Fruit fly (Drosophila melanogaster) whole organism, embryonic: ENCODE data around the gene lgs.

Source experiments
- CG11696 ChIP-seq: fragments of 200-800 bp; sonication (Bioruptor generic); IDR thresholded peaks from 2 replicates; pipeline ENCODE4 v1.3.6; 2022; ENCODE audit warnings: missing biosample characterization, missing genetic modification characterization
- CG3726 ChIP-seq: fragments of 200-800 bp; sonication (Bioruptor generic); IDR thresholded peaks from 3 replicates; pipeline ENCODE4, ENCODE4 v1.3.6; 2022; ENCODE audit warnings: missing biosample characterization, missing genetic modification characterization
- Mes4 ChIP-seq: fragments of 200-800 bp; sonication (Bioruptor generic); optimal IDR thresholded peaks from 2 replicates; lab custom pipeline; 2016; ENCODE audit warnings: missing biosample characterization, missing genetic modification characterization
- crp ChIP-seq, 2 experiments: fragments of 200-800 bp; sonication (Bioruptor generic); optimal IDR thresholded peaks; 2 replicates in 1 of 2; 3 replicates in 1 of 2; lab custom pipeline; 2017; ENCODE audit warnings: missing biosample characterization in 2 of 2, missing genetic modification characterization in 2 of 2, mild to moderate bottlenecking in 1 of 2, moderate library complexity in 1 of 2
- fd3F ChIP-seq: fragments of 200-800 bp; sonication (Bioruptor generic); optimal IDR thresholded peaks from 2 replicates; lab custom pipeline; 2018; ENCODE audit warnings: missing biosample characterization, mild to moderate bottlenecking, missing genetic modification characterization, moderate library complexity
- mld ChIP-seq: fragments of 200-800 bp; sonication (Bioruptor generic); IDR thresholded peaks from 3 replicates; pipeline ENCODE4 v1.3.6; 2022; ENCODE audit warnings: missing biosample characterization, missing genetic modification characterization; ENCODE audit not compliant: partially characterized antibody
- psq ChIP-seq: fragments of 200-800 bp; sonication (Bioruptor generic); optimal IDR thresholded peaks from 2 replicates; lab custom pipeline; 2017; ENCODE audit warnings: missing biosample characterization, missing genetic modification characterization
- repo ChIP-seq: fragments of 200-800 bp; sonication (Bioruptor generic); optimal IDR thresholded peaks from 2 replicates; lab custom pipeline; 2016; ENCODE audit warnings: missing biosample characterization, missing genetic modification characterization

DNA sequence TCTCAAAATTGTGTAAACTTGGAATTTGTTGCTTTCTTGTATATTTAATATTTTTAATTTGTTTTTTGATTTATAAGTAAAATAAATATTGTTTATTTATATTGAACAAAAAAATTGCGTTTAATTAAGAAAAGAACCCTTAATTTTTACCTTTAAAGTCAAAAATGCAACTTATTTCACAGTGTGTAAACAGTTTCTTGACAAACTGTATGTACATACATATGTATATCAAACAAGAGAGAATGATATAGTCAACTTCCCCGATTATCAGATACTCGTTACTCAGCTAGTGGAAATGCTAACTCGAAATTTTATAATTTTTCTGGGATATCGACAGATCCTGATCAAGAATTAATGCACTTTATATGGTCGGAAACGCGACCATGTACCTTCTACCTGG, 22.7 kb downstream of the lgs start:
- TF ChIP-seq CG11696 (GFP tag; lab: Robert Waterston, UW) (no peak), repo (no peak), crp (GFP tag; optimal IDR thresholded peaks at IDR 0.05; lab: Kevin White, UChicago) (no peak), CG3726 (GFP tag; lab: Robert Waterston, UW) (no peak), psq (GFP tag; lab: Kevin White, UChicago) (no peak), Mes4 (no peak), mld (GFP tag; lab: Robert Waterston, UW) (no peak), fd3F (GFP tag; lab: Kevin White, UChicago) (no peak)
